Worm (Caenorhabditis elegans) whole organism, mixed stage, embryonic: Measurements from ENCODE around the gene C15H9.9.

Experiments
- M03D4.4 ChIP-seq: sonication (generic microtip); optimal IDR thresholded peaks from 2 replicates; lab custom pipeline; 2017; ENCODE audit warnings: mild to moderate bottlenecking, missing genetic modification characterization, missing compliant biosample characterization
- bed-3 ChIP-seq: fragments of 200-800 bp; sonication (Bioruptor generic); optimal IDR thresholded peaks from 3 replicates; lab custom pipeline; 2018; ENCODE audit warnings: mild to moderate bottlenecking, missing genetic modification characterization, moderate library complexity, missing compliant biosample characterization
- blmp-1 ChIP-seq: fragments of 150-350 bp; optimal IDR thresholded peaks from 2 replicates; lab custom pipeline; 2014; ENCODE audit warnings: missing biosample characterization, missing genetic modification characterization
- ceh-39 ChIP-seq: fragments of 150-350 bp; optimal IDR thresholded peaks from 2 replicates; lab custom pipeline; 2014; ENCODE audit warnings: missing biosample characterization, missing genetic modification characterization
- ceh-43 ChIP-seq: fragments of 200-800 bp; sonication (Bioruptor generic); optimal IDR thresholded peaks from 2 replicates; lab custom pipeline; 2018; ENCODE audit warnings: mild to moderate bottlenecking, missing genetic modification characterization, moderate library complexity, missing compliant biosample characterization
- ceh-83 ChIP-seq: fragments of 200-800 bp; sonication (Bioruptor generic); optimal IDR thresholded peaks from 2 replicates; lab custom pipeline; 2018; ENCODE audit warnings: mild to moderate bottlenecking, missing genetic modification characterization, missing compliant biosample characterization
- ces-1 ChIP-seq: fragments of 150-350 bp; optimal IDR thresholded peaks from 2 replicates; lab custom pipeline; 2014; ENCODE audit warnings: missing biosample characterization, missing genetic modification reagents, missing genetic modification characterization
- cnd-1 ChIP-seq: fragments of 200-800 bp; sonication (Bioruptor generic); optimal IDR thresholded peaks from 2 replicates; lab custom pipeline; 2018; ENCODE audit warnings: mild to moderate bottlenecking, missing genetic modification characterization, missing compliant biosample characterization
- drap-1 ChIP-seq: fragments of 200-800 bp; sonication (Bioruptor generic); optimal IDR thresholded peaks from 3 replicates; lab custom pipeline; 2018; ENCODE audit warnings: mild to moderate bottlenecking, missing genetic modification characterization, missing compliant biosample characterization
- elt-1 ChIP-seq: sonication (generic microtip); optimal IDR thresholded peaks from 2 replicates; lab custom pipeline; 2017; ENCODE audit warnings: missing genetic modification characterization, mild to moderate bottlenecking, missing compliant biosample characterization, antibody characterized with exemption, moderate library complexity, borderline replicate concordance; ENCODE audit not compliant: insufficient read depth
- elt-3 ChIP-seq: fragments of 150-350 bp; optimal IDR thresholded peaks from 2 replicates; lab custom pipeline; 2014; ENCODE audit warnings: missing biosample characterization, missing genetic modification characterization
- flh-1 ChIP-seq: fragments of 200-800 bp; sonication (Bioruptor generic); optimal IDR thresholded peaks from 2 replicates; lab custom pipeline; 2018; ENCODE audit warnings: mild to moderate bottlenecking, missing genetic modification characterization, moderate library complexity, missing compliant biosample characterization
- ham-2 ChIP-seq: fragments of 200-800 bp; sonication (Bioruptor generic); optimal IDR thresholded peaks from 2 replicates; lab custom pipeline; 2018; ENCODE audit warnings: mild to moderate bottlenecking, missing genetic modification characterization, missing compliant biosample characterization
- hlh-1 ChIP-seq: fragments of 150-350 bp; optimal IDR thresholded peaks from 2 replicates; lab custom pipeline; 2014; ENCODE audit warnings: missing biosample characterization, missing genetic modification reagents, missing genetic modification characterization
- lin-13 ChIP-seq: fragments of 150-350 bp; optimal IDR thresholded peaks from 2 replicates; lab custom pipeline; 2014; ENCODE audit warnings: missing biosample characterization, missing genetic modification characterization
- lin-32 ChIP-seq: fragments of 200-800 bp; sonication (Bioruptor generic); optimal IDR thresholded peaks from 2 replicates; lab custom pipeline; 2018; ENCODE audit warnings: mild to moderate bottlenecking, missing genetic modification characterization, missing compliant biosample characterization
- lsy-2 ChIP-seq: fragments of 150-350 bp; optimal IDR thresholded peaks from 2 replicates; lab custom pipeline; 2014; ENCODE audit warnings: missing biosample characterization, missing genetic modification characterization
- mab-5 ChIP-seq: fragments of 150-350 bp; optimal IDR thresholded peaks from 2 replicates; lab custom pipeline; 2014; ENCODE audit warnings: missing biosample characterization, missing genetic modification characterization
- mep-1 ChIP-seq: fragments of 150-350 bp; optimal IDR thresholded peaks from 2 replicates; lab custom pipeline; 2017; ENCODE audit warnings: missing biosample characterization, missing genetic modification reagents, missing genetic modification characterization, inconsistent platforms
- mls-2 ChIP-seq: sonication (generic microtip); optimal IDR thresholded peaks from 2 replicates; lab custom pipeline; 2016; ENCODE audit warnings: mild to moderate bottlenecking, missing genetic modification characterization, moderate library complexity, missing compliant biosample characterization
- nhr-12 ChIP-seq: fragments of 150-350 bp; optimal IDR thresholded peaks from 2 replicates; lab custom pipeline; 2014; ENCODE audit warnings: missing biosample characterization, missing genetic modification characterization
- nhr-2 ChIP-seq: fragments of 150-350 bp; optimal IDR thresholded peaks from 2 replicates; lab custom pipeline; 2014; ENCODE audit warnings: missing biosample characterization, missing genetic modification characterization
- nhr-237 ChIP-seq: fragments of 150-350 bp; optimal IDR thresholded peaks from 2 replicates; lab custom pipeline; 2014; ENCODE audit warnings: missing biosample characterization, missing genetic modification characterization
- nhr-28 ChIP-seq: fragments of 150-350 bp; optimal IDR thresholded peaks from 2 replicates; lab custom pipeline; 2014; ENCODE audit warnings: missing biosample characterization, missing genetic modification characterization
- nhr-76 ChIP-seq: sonication (generic microtip); optimal IDR thresholded peaks from 2 replicates; lab custom pipeline; 2017; ENCODE audit warnings: missing biosample characterization, missing genetic modification characterization
- pha-4 ChIP-seq: fragments of 150-350 bp; optimal IDR thresholded peaks from 2 replicates; lab custom pipeline; 2018; ENCODE audit warnings: missing biosample characterization, missing genetic modification reagents, missing genetic modification characterization
- sem-2 ChIP-seq: fragments of 200-800 bp; sonication (Bioruptor generic); optimal IDR thresholded peaks from 2 replicates; lab custom pipeline; 2018; ENCODE audit warnings: mild to moderate bottlenecking, missing genetic modification characterization, missing compliant biosample characterization
- snpc-4 ChIP-seq: fragments of 150-350 bp; optimal IDR thresholded peaks from 2 replicates; lab custom pipeline; 2014; ENCODE audit warnings: missing biosample characterization, missing genetic modification characterization
- sptf-1 ChIP-seq: sonication (generic microtip); optimal IDR thresholded peaks from 2 replicates; lab custom pipeline; 2017; ENCODE audit warnings: mild to moderate bottlenecking, missing genetic modification characterization, moderate library complexity, missing compliant biosample characterization
- tbx-8 ChIP-seq: fragments of 200-800 bp; sonication (Bioruptor generic); optimal IDR thresholded peaks from 2 replicates; lab custom pipeline; 2018; ENCODE audit warnings: mild to moderate bottlenecking, missing genetic modification characterization, moderate library complexity, missing compliant biosample characterization
- unc-120 ChIP-seq: sonication (generic microtip); optimal IDR thresholded peaks from 2 replicates; lab custom pipeline; 2017; ENCODE audit warnings: missing genetic modification characterization, missing compliant biosample characterization; ENCODE audit not compliant: poor library complexity, severe bottlenecking
- unc-39 ChIP-seq: fragments of 150-350 bp; optimal IDR thresholded peaks from 2 replicates; lab custom pipeline; 2014; ENCODE audit warnings: missing biosample characterization, missing genetic modification characterization
- unc-62 ChIP-seq: fragments of 150-350 bp; optimal IDR thresholded peaks from 2 replicates; lab custom pipeline; 2014; ENCODE audit warnings: missing biosample characterization, missing genetic modification reagents, missing genetic modification characterization
- zip-8 ChIP-seq: fragments of 150-350 bp; optimal IDR thresholded peaks from 2 replicates; lab custom pipeline; 2014; ENCODE audit warnings: missing biosample characterization, missing genetic modification characterization
- ztf-11 ChIP-seq: fragments of 150-350 bp; optimal IDR thresholded peaks from 2 replicates; lab custom pipeline; 2014; ENCODE audit warnings: missing biosample characterization, missing genetic modification characterization

The C15H9.9 gene

DNA sequence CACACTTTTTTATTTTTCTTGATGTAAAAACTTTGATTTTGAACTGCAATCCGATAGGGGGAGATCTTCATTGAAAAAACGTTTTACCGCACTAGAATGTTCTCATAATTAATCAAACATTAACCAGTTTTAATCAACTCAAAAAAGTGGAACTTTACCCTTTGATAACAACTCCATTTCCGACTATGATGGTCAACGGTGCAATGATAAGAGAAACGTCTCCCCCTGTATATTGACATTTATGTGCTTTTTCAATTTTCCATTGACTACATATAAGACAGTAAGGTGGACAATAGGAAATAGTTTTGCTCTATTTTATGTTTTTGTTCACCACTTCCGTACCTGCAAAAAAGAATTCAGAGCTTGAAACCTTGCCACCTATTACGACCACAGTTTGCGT lies 29.7 kb downstream of the C15H9.9 start:
- TF ChIP-seq nhr-237 (tag; lab: Kevin White, UChicago), result no peak
- no peak for TF ChIP-seq snpc-4 (tag; lab: Kevin White, UChicago)
- TF ChIP-seq nhr-2 (tag; lab: Kevin White, UChicago), result peak; percentile 60

ce11 chrX:6097551-6097950 lies 30.5 kb downstream of the C15H9.9 start, which contains the start of gene C15H9.4:
Gene C15H9.4 (plus strand): TSS chrX:6097643.
- TF ChIP-seq tbx-8 (no peak), ham-2 (GFP tag; lab: Kevin White, UChicago) (peak; percentile 88), zip-8 (tag; lab: Kevin White, UChicago) (no peak), sem-2 (peak; percentile 26), lsy-2 (tag; lab: Kevin White, UChicago) (peak; percentile 12), cnd-1 (peak; percentile 84), unc-62 (no peak), lin-32 (GFP tag; lab: Kevin White, UChicago) (no peak), flh-1 (GFP tag; lab: Kevin White, UChicago) (no peak), M03D4.4 (peak; percentile 66), ceh-83 (GFP tag; lab: Kevin White, UChicago) (peak; percentile 36), mep-1 (tag; lab: Kevin White, UChicago) (peak; percentile 16), drap-1 (peak; percentile 45), ceh-43 (peak; percentile 49), ces-1 (GFP tag; lab: Kevin White, UChicago) (peak; percentile 71), nhr-237 (tag; lab: Kevin White, UChicago) (no peak), nhr-2 (tag; lab: Kevin White, UChicago) (no peak), nhr-76 (tag; lab: Kevin White, UChicago) (no peak), ceh-39 (tag; lab: Kevin White, UChicago) (peak; percentile 2), elt-1 (tag; lab: Kevin White, UChicago) (peak; percentile 3), mls-2 (tag; lab: Kevin White, UChicago) (peak; percentile 70), pha-4 (tag; lab: Kevin White, UChicago) (peak; percentile 62), hlh-1 (tag; lab: Kevin White, UChicago) (peak; percentile 73), unc-120 (tag; lab: Kevin White, UChicago) (peak; percentile 59), sptf-1 (peak; percentile 72), lin-13 (tag; lab: Kevin White, UChicago) (peak; percentile 57)

ce11 chrX:6093046-6093445 lies 35.0 kb downstream of the C15H9.9 start, which contains the start of gene C15H9.5:
Gene C15H9.5 (plus strand): TSS chrX:6093300.
- TF ChIP-seq mep-1 (tag; lab: Kevin White, UChicago), result no peak
- no peak for TF ChIP-seq unc-120 (tag; lab: Kevin White, UChicago)

ce11 chrX:6092533-6092932 lies 35.5 kb downstream of the C15H9.9 start:
- TF ChIP-seq elt-1 (tag; lab: Kevin White, UChicago) (peak; percentile 98), nhr-28 (tag; lab: Kevin White, UChicago) (no peak), nhr-2 (tag; lab: Kevin White, UChicago) (peak; percentile 31), ham-2 (GFP tag; lab: Kevin White, UChicago) (peak; percentile 77)

DNA sequence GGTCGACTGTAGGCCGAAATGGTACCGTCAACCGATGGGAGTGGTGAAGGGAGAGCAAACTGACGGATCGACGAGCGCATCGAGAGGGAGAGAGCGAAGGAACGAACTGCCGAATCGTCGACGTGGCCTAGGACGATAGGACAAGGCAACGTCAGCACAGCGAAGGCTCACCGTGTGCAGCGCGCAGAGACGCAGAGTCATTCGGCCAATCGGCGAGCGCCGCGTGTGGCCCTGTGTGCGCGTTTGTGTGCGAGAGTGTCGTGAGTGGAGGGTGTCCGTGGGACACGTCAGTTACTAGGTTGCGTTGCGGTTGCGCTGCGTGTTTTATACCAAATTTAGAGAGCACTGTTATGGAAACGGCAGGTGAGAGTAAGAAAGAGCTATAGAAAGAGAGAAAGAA lies 36.1 kb downstream of the C15H9.9 start, which contains the start of gene hsp-3:
Gene hsp-3 (minus strand): TSS at position 158 of the 400 bp plus-strand sequence.
- peak; percentile 89 for TF ChIP-seq sptf-1
- TF ChIP-seq drap-1, result peak; percentile 85
- peak; percentile 84 for TF ChIP-seq nhr-12
- TF ChIP-seq blmp-1 (tag; lab: Kevin White, UChicago), result no peak
- TF ChIP-seq lin-13 (tag; lab: Kevin White, UChicago), result peak; percentile 98
- peak; percentile 88 for TF ChIP-seq unc-62
- TF ChIP-seq mls-2 (tag; lab: Kevin White, UChicago), result peak; percentile 70
- TF ChIP-seq ces-1 (GFP tag; lab: Kevin White, UChicago), result peak; percentile 60
- peak; percentile 96 for TF ChIP-seq ztf-11 (tag; lab: Kevin White, UChicago)
- no peak for TF ChIP-seq nhr-76 (tag; lab: Kevin White, UChicago)
- peak; percentile 99 for TF ChIP-seq pha-4 (tag; lab: Kevin White, UChicago)
- no peak for TF ChIP-seq mab-5 (tag; lab: Kevin White, UChicago)
- TF ChIP-seq mep-1 (tag; lab: Kevin White, UChicago), result peak; percentile 93
- peak; percentile 41 for TF ChIP-seq zip-8 (tag; lab: Kevin White, UChicago)
- TF ChIP-seq unc-120 (tag; lab: Kevin White, UChicago), result peak; percentile 77
- TF ChIP-seq sem-2, result no peak
- TF ChIP-seq flh-1 (GFP tag; lab: Kevin White, UChicago), result no peak
- TF ChIP-seq hlh-1 (tag; lab: Kevin White, UChicago), result peak; percentile 53
- TF ChIP-seq unc-39 (tag; lab: Kevin White, UChicago), result peak; percentile 95
- TF ChIP-seq ceh-43, result no peak
- no peak for TF ChIP-seq snpc-4 (tag; lab: Kevin White, UChicago)
- TF ChIP-seq M03D4.4, result peak; percentile 71
- TF ChIP-seq elt-3 (tag; lab: Kevin White, UChicago), result no peak
- peak; percentile 78 for TF ChIP-seq ham-2 (GFP tag; lab: Kevin White, UChicago)
- TF ChIP-seq lsy-2 (tag; lab: Kevin White, UChicago), result peak; percentile 92
- no peak for TF ChIP-seq lin-32 (GFP tag; lab: Kevin White, UChicago)
- peak; percentile 92 for TF ChIP-seq ceh-39 (tag; lab: Kevin White, UChicago)
- TF ChIP-seq nhr-28 (tag; lab: Kevin White, UChicago), result no peak
- TF ChIP-seq bed-3 (GFP tag; lab: Kevin White, UChicago), result peak; percentile 21
- TF ChIP-seq nhr-2 (tag; lab: Kevin White, UChicago), result peak; percentile 70
- peak; percentile 79 for TF ChIP-seq cnd-1
- peak; percentile 46 for TF ChIP-seq tbx-8
- peak; percentile 42 for TF ChIP-seq nhr-237 (tag; lab: Kevin White, UChicago)
- peak; percentile 9 for TF ChIP-seq elt-1 (tag; lab: Kevin White, UChicago)
- TF ChIP-seq ceh-83 (GFP tag; lab: Kevin White, UChicago), result peak; percentile 57
- TF ChIP-seq, all 35 proteins: peak for 25
